Worm (Caenorhabditis elegans) whole organism, L2 larva: ENCODE results near the gene lipl-6.

Experiments
- F13H6.1 ChIP-seq: sonication (generic microtip); optimal IDR thresholded peaks from 2 replicates; lab custom pipeline; 2016; ENCODE audit warnings: missing genetic modification characterization, missing compliant biosample characterization
- ZK546.5 ChIP-seq: sonication (generic microtip); optimal IDR thresholded peaks from 2 replicates; lab custom pipeline; 2017; ENCODE audit warnings: missing biosample characterization, missing genetic modification characterization
- lin-11 ChIP-seq: fragments of 150-350 bp; sonication (generic microtip); optimal IDR thresholded peaks from 2 replicates; lab custom pipeline; 2014; ENCODE audit warnings: missing biosample characterization, missing genetic modification characterization, inconsistent platforms, mixed read lengths
- ztf-11 ChIP-seq: sonication (generic microtip); optimal IDR thresholded peaks from 2 replicates; lab custom pipeline; 2017; ENCODE audit warnings: missing biosample characterization, missing genetic modification characterization
- ztf-4 ChIP-seq: fragments of 150-350 bp; optimal IDR thresholded peaks from 2 replicates; lab custom pipeline; 2014; ENCODE audit warnings: missing biosample characterization, missing genetic modification characterization

- TF ChIP-seq ZK546.5: no peak
- no peak for TF ChIP-seq lin-11 (tag; lab: Kevin White, UChicago)
- no peak for TF ChIP-seq F13H6.1 (tag; lab: Kevin White, UChicago)
- no peak for TF ChIP-seq ztf-4 (tag; lab: Kevin White, UChicago)
- no peak for TF ChIP-seq ztf-11 (tag; lab: Kevin White, UChicago)
Measured at ce11 chrV:6896700-6897099, 37.4 kb downstream of the lipl-6 start, which contains the start of gene K11C4.1.
